Fruit fly (Drosophila melanogaster) Kc167 (cell line): Measurements from ENCODE around the gene CG14395.

Source experiments
- Myc ChIP-seq: fragments of >200 bp; optimal IDR thresholded peaks from 2 replicates; lab custom pipeline; 2017; ENCODE audit warnings: missing external identifiers
- Sin3A ChIP-seq: fragments of >200 bp; optimal IDR thresholded peaks from 2 replicates; lab custom pipeline; 2018; ENCODE audit warnings: missing external identifiers
- h ChIP-seq: fragments of >200 bp; optimal IDR thresholded peaks from 3 replicates; lab custom pipeline; 2018; ENCODE audit warnings: missing external identifiers
- insv ChIP-seq: fragments of >200 bp; optimal IDR thresholded peaks from 3 replicates; lab custom pipeline; 2018; ENCODE audit warnings: missing external identifiers
- psq ChIP-seq: fragments of >200 bp; optimal IDR thresholded peaks from 2 replicates; lab custom pipeline; 2017; ENCODE audit warnings: missing external identifiers
- ttk ChIP-seq: sonication (Bioruptor generic); optimal IDR thresholded peaks from 2 replicates; lab custom pipeline; 2017; ENCODE audit warnings: missing external identifiers

dm6 chr3R:12628395-12628928 lies 34.2 kb upstream of the CG14395 start:
- TF ChIP-seq Sin3A (lab: Kevin White, UChicago), result no peak
- no peak for TF ChIP-seq h (lab: Kevin White, UChicago)
- no peak for TF ChIP-seq psq (lab: Kevin White, UChicago)
- no peak for TF ChIP-seq Myc (lab: Kevin White, UChicago)
- no peak for TF ChIP-seq ttk (lab: Kevin White, UChicago)
- no peak for TF ChIP-seq insv
